Fruit fly (Drosophila melanogaster) S2 (cell line): ENCODE measurements around the gene mxc.

Experiments used
- CG8478 ChIP-seq: fragments of >200 bp; optimal IDR thresholded peaks from 2 replicates; lab custom pipeline; 2018
- CTCF ChIP-seq, 2 experiments: fragments of >200 bp; optimal IDR thresholded peaks; 2 replicates each; lab custom pipeline; 2018

mxc gene

DNA sequence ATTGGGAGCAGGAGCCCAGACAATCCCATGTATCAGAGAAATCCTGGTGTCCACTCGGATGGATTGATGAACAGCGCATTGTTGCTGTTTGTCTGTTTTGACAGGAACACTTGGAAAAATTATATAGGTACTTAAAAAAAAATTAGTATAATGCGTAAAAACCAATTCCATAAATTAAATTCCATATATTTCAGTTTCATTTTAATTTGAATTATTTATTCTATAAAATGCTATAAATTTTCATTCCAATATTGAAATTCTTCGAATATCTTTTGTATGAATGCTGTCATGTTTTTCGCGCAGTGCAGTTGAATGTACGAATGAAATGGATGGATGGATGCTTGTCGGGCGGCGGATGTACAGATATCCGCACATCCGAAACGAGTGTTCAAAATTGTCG is 32.5 kb downstream of the mxc start, which contains the start of gene SmydA-9:
SmydA-9 (minus strand) TSS at position 101 of the 400 bp plus-strand sequence.
- TF ChIP-seq CTCF (optimal IDR thresholded peaks at IDR 0.05; lab: Kevin White, UChicago) (no peak), CG8478 (lab: Kevin White, UChicago) (no peak)

dm6 chrX:9201866-9202681 is 41.2 kb downstream of the mxc start:
- TF ChIP-seq CG8478 (lab: Kevin White, UChicago), result no peak
- no peak for TF ChIP-seq CTCF (optimal IDR thresholded peaks at IDR 0.05; lab: Kevin White, UChicago)

- TF ChIP-seq CG8478 (lab: Kevin White, UChicago), result no peak
- TF ChIP-seq CTCF (optimal IDR thresholded peaks at IDR 0.05; lab: Kevin White, UChicago), result no peak
Observed at dm6 chrX:9201080-9201479, 42.2 kb downstream of the mxc start.

DNA sequence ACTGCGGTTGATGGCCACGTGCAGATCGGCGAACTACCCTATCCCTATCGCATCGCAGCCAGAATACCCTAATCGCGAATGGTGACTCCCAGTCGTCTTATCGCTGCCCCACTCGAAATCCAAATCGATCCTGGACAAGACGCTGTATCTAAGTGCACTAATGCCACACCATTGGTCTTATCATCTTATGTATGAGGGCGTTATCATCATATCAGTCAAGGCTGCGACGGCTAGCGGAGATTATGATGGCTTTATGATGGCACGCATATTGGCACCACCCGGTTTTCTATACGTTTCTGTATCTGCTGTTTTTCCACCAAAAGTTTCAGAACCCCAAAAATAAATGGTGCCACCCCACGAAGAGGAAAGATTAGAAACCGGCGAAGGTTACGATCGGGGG is 43.0 kb downstream of the mxc start:
- no peak for TF ChIP-seq CG8478 (lab: Kevin White, UChicago)
- TF ChIP-seq CTCF (optimal IDR thresholded peaks at IDR 0.05; lab: Kevin White, UChicago), result no peak

dm6 chrX:9196362-9196761 is 46.9 kb downstream of the mxc start, which contains the start of gene CG12118:
TSS of gene CG12118 (minus strand) at chrX:9196414.
- no peak for TF ChIP-seq CTCF (optimal IDR thresholded peaks at IDR 0.05; lab: Kevin White, UChicago)
- TF ChIP-seq CG8478 (lab: Kevin White, UChicago), result no peak

- TF ChIP-seq CG8478 (lab: Kevin White, UChicago), result no peak
- no peak for TF ChIP-seq CTCF (optimal IDR thresholded peaks at IDR 0.05; lab: Kevin White, UChicago)
Observed at dm6 chrX:9195311-9195710, 48.0 kb downstream of the mxc start.

DNA sequence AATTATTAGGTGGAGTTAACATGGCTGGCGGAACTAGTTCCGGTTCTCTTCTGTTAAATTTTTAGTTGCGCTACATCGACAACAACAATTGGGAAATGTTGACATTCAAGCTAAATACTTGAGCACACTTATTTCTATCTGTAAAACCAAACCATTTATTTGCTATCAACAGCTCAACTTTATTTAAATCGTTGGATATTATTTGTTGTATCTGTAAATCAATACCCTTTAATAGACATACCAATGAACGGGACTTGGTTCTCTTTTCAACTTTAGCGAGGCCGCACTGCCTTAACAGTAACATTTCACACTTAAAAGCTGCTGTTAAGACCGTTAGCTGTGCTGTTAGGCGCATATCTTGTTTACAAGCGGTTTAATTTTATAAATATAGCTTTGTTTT is 49.7 kb downstream of the mxc start, which contains the start of gene CG12106:
CG12106 (plus strand) TSS at position 295 of the 400 bp plus-strand sequence.
- no peak for TF ChIP-seq CTCF (optimal IDR thresholded peaks at IDR 0.05; lab: Kevin White, UChicago)
- TF ChIP-seq CG8478 (lab: Kevin White, UChicago), result no peak

- TF ChIP-seq CTCF (optimal IDR thresholded peaks at IDR 0.05; lab: Kevin White, UChicago) (no peak), CG8478 (lab: Kevin White, UChicago) (no peak)
Observed at dm6 chrX:9192429-9192828, 50.8 kb downstream of the mxc start, which contains the start of gene CG12056. TSS of gene CG12056 (plus strand) at chrX:9192669.

- TF ChIP-seq CTCF (optimal IDR thresholded peaks at IDR 0.05; lab: Kevin White, UChicago) (no peak), CG8478 (lab: Kevin White, UChicago) (no peak)
Observed at dm6 chrX:9191357-9191756, 51.9 kb downstream of the mxc start, which contains the start of gene CG12057. TSS of gene CG12057 (plus strand) at chrX:9191657.

DNA sequence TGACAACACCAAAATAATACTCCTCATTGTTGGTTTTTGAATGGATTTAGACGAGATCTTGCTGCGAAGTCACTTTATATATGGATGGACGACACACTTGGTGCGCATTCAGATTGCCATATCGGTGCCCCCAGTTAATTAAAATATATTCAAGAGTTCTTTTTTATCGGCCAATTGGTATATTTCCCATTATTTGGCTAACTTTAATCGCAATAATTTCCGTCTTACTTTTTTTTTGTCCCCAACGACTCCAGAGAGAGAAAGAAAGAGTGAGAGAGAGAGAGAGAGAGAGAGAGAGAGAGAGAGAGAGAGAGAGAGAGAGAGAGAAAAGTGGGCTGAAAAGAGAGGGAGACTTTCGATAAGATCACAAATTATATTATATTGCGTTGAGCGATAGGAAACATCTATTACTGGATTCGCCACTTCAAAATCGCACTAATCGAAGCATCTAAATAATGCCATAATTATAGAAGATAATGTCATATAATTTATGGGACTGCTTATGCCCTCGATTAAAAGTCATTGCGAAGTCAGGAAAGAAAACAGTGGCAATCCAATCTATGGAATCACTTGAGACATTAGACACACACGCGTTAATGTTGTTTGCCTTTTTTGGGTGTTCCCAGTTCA is 52.6 kb downstream of the mxc start, which contains the start of gene CG12115:
CG12115 (minus strand) TSS at position 51 of the 630 bp plus-strand sequence.
- TF ChIP-seq CG8478 (lab: Kevin White, UChicago) (no peak), CTCF (optimal IDR thresholded peaks at IDR 0.05; lab: Kevin White, UChicago) (no peak)

dm6 chrX:9187429-9187828 is 55.8 kb downstream of the mxc start:
- TF ChIP-seq CG8478 (lab: Kevin White, UChicago) (no peak), CTCF (optimal IDR thresholded peaks at IDR 0.05; lab: Kevin White, UChicago) (no peak)
